Worm (Caenorhabditis elegans) whole organism, late embryonic: ENCODE measurements around the gene gpa-17.
"Not testable (repeated sequence)": the region's sequence is repeated elsewhere in the genome, so short reads cannot be mapped to it uniquely, and the experiment has no call there.

Source experiments
- C38D4.7 ChIP-seq: fragments of 200-800 bp; sonication (Bioruptor generic); optimal IDR thresholded peaks from 2 replicates; lab custom pipeline; 2018; ENCODE audit warnings: mild to moderate bottlenecking, missing genetic modification characterization, moderate library complexity, missing compliant biosample characterization
- F13H6.1 ChIP-seq: sonication (generic microtip); optimal IDR thresholded peaks from 2 replicates; lab custom pipeline; 2016; ENCODE audit warnings: missing genetic modification characterization, missing compliant biosample characterization
- K02D7.2 ChIP-seq: sonication (generic microtip); optimal IDR thresholded peaks from 2 replicates; lab custom pipeline; 2017; ENCODE audit warnings: mild to moderate bottlenecking, missing genetic modification characterization, missing compliant biosample characterization
- K09A11.1 ChIP-seq: sonication (generic microtip); optimal IDR thresholded peaks from 2 replicates; lab custom pipeline; 2017; ENCODE audit warnings: antibody characterized with exemption, mild to moderate bottlenecking, missing genetic modification characterization, missing compliant biosample characterization; ENCODE audit not compliant: insufficient read depth
- Y22D7AL.16 ChIP-seq: sonication (generic microtip); optimal IDR thresholded peaks from 2 replicates; lab custom pipeline; 2016; ENCODE audit warnings: missing genetic modification characterization, missing compliant biosample characterization
- ahr-1 ChIP-seq: sonication (generic microtip); optimal IDR thresholded peaks from 2 replicates; lab custom pipeline; 2016; ENCODE audit warnings: missing genetic modification characterization, missing compliant biosample characterization
- ama-1 ChIP-seq: fragments of 150-350 bp; optimal IDR thresholded peaks from 2 replicates; lab custom pipeline; 2014
- ceh-19 ChIP-seq: fragments of 200-800 bp; sonication (Bioruptor generic); optimal IDR thresholded peaks from 2 replicates; lab custom pipeline; 2018; ENCODE audit warnings: mild to moderate bottlenecking, missing genetic modification characterization, missing compliant biosample characterization
- ceh-2 ChIP-seq: sonication (generic microtip); optimal IDR thresholded peaks from 2 replicates; lab custom pipeline; 2016; ENCODE audit warnings: missing genotype, missing genetic modification characterization, missing compliant biosample characterization
- ceh-22 ChIP-seq: sonication (generic microtip); optimal IDR thresholded peaks from 2 replicates; lab custom pipeline; 2017; ENCODE audit warnings: missing biosample characterization, missing genetic modification characterization
- ceh-24 ChIP-seq: sonication (generic microtip); optimal IDR thresholded peaks from 2 replicates; lab custom pipeline; 2016; ENCODE audit warnings: mild to moderate bottlenecking, missing genetic modification characterization, missing compliant biosample characterization
- ceh-31 ChIP-seq: sonication (generic microtip); optimal IDR thresholded peaks from 2 replicates; lab custom pipeline; 2016; ENCODE audit warnings: missing genetic modification characterization, missing compliant biosample characterization
- ceh-34 ChIP-seq: sonication (generic microtip); optimal IDR thresholded peaks from 2 replicates; lab custom pipeline; 2016; ENCODE audit warnings: mild to moderate bottlenecking, missing genetic modification characterization, missing compliant biosample characterization
- dmd-4 ChIP-seq: sonication (generic microtip); optimal IDR thresholded peaks from 2 replicates; lab custom pipeline; 2016; ENCODE audit warnings: borderline replicate concordance, missing genetic modification characterization, missing compliant biosample characterization
- dve-1 ChIP-seq: sonication (generic microtip); optimal IDR thresholded peaks from 2 replicates; lab custom pipeline; 2017; ENCODE audit warnings: antibody characterized with exemption, mild to moderate bottlenecking, missing genetic modification characterization, missing compliant biosample characterization
- elt-4 ChIP-seq: sonication (generic microtip); optimal IDR thresholded peaks from 2 replicates; lab custom pipeline; 2016; ENCODE audit warnings: missing genetic modification characterization, missing compliant biosample characterization
- ets-4 ChIP-seq: sonication (generic microtip); optimal IDR thresholded peaks from 2 replicates; lab custom pipeline; 2016; ENCODE audit warnings: missing genetic modification characterization, missing compliant biosample characterization
- fkh-10 ChIP-seq: fragments of 150-350 bp; optimal IDR thresholded peaks from 2 replicates; lab custom pipeline; 2014; ENCODE audit warnings: missing biosample characterization, missing genetic modification reagents, missing genetic modification characterization
- fkh-6 ChIP-seq: sonication (generic microtip); optimal IDR thresholded peaks from 2 replicates; lab custom pipeline; 2016; ENCODE audit warnings: missing genetic modification characterization, missing compliant biosample characterization
- hlh-15 ChIP-seq: sonication (generic microtip); optimal IDR thresholded peaks from 2 replicates; lab custom pipeline; 2016; ENCODE audit warnings: missing genetic modification characterization, missing compliant biosample characterization
- hlh-6 ChIP-seq: sonication (generic microtip); optimal IDR thresholded peaks from 2 replicates; lab custom pipeline; 2016; ENCODE audit warnings: missing genotype, missing genetic modification characterization, missing compliant biosample characterization
- hlh-8 ChIP-seq: sonication (generic microtip); optimal IDR thresholded peaks from 2 replicates; lab custom pipeline; 2016; ENCODE audit warnings: missing genotype, missing genetic modification characterization, missing compliant biosample characterization
- lim-6 ChIP-seq: sonication (generic microtip); optimal IDR thresholded peaks from 2 replicates; lab custom pipeline; 2016; ENCODE audit warnings: missing genetic modification characterization, missing compliant biosample characterization
- mec-3 ChIP-seq: sonication (generic microtip); optimal IDR thresholded peaks from 2 replicates; lab custom pipeline; 2016; ENCODE audit warnings: borderline replicate concordance, missing genetic modification characterization, missing compliant biosample characterization
- nhr-11 ChIP-seq: fragments of 150-350 bp; optimal IDR thresholded peaks from 2 replicates; lab custom pipeline; 2014; ENCODE audit warnings: missing biosample characterization, missing genetic modification characterization
- npax-4 ChIP-seq: sonication (generic microtip); optimal IDR thresholded peaks from 2 replicates; lab custom pipeline; 2016; ENCODE audit warnings: missing genetic modification characterization, missing compliant biosample characterization
- pag-3 ChIP-seq: sonication (generic microtip); optimal IDR thresholded peaks from 2 replicates; lab custom pipeline; 2016; ENCODE audit warnings: missing compliant biosample characterization, missing genetic modification characterization, borderline replicate concordance
- pax-1 ChIP-seq: fragments of 150-350 bp; optimal IDR thresholded peaks from 2 replicates; lab custom pipeline; 2014; ENCODE audit warnings: missing biosample characterization, missing genetic modification characterization
- pha-2 ChIP-seq: sonication (generic microtip); optimal IDR thresholded peaks from 2 replicates; lab custom pipeline; 2017; ENCODE audit warnings: mild to moderate bottlenecking, missing genetic modification characterization, missing compliant biosample characterization
- pha-4 ChIP-seq: fragments of 150-350 bp; optimal IDR thresholded peaks from 2 replicates; lab custom pipeline; 2018; ENCODE audit warnings: missing biosample characterization, missing genetic modification reagents, missing genetic modification characterization
- pqm-1 ChIP-seq: sonication (generic microtip); optimal IDR thresholded peaks from 2 replicates; lab custom pipeline; 2016; ENCODE audit warnings: missing genetic modification characterization, missing compliant biosample characterization
- pros-1 ChIP-seq: fragments of 150-350 bp; optimal IDR thresholded peaks from 2 replicates; lab custom pipeline; 2014; ENCODE audit warnings: missing biosample characterization, missing genetic modification reagents, missing genetic modification characterization
- rnt-1 ChIP-seq: sonication (generic microtip); optimal IDR thresholded peaks from 2 replicates; lab custom pipeline; 2016; ENCODE audit warnings: missing genetic modification characterization, missing compliant biosample characterization
- sox-2 ChIP-seq: fragments of 200-800 bp; sonication (Bioruptor generic); IDR thresholded peaks from 2 replicates; pipeline ENCODE4 v1.3.6; 2022; ENCODE audit warnings: missing genetic modification reagents, missing genetic modification characterization, missing compliant biosample characterization
- sox-4 ChIP-seq: sonication (generic microtip); optimal IDR thresholded peaks from 2 replicates; lab custom pipeline; 2017; ENCODE audit warnings: mild to moderate bottlenecking, missing genetic modification characterization, inconsistent platforms, missing compliant biosample characterization
- tbx-2 ChIP-seq: sonication (generic microtip); optimal IDR thresholded peaks from 2 replicates; lab custom pipeline; 2016; ENCODE audit warnings: missing genetic modification characterization, missing compliant biosample characterization
- unc-3 ChIP-seq, 2 experiments: fragments of 200-800 bp in 1 of 2; sonication (Bioruptor generic) in 1 of 2; sonication (generic microtip) in 1 of 2; conservative IDR thresholded peaks in 1 of 2; optimal IDR thresholded peaks in 1 of 2; 2 replicates each; pipeline versions ENCODE4 v1.3.6 to Lab custom; 2016 to 2022; ENCODE audit warnings: missing compliant biosample characterization in 2 of 2, missing genetic modification characterization in 2 of 2, missing genetic modification reagents in 1 of 2
- unc-55 ChIP-seq: sonication (generic microtip); optimal IDR thresholded peaks from 2 replicates; lab custom pipeline; 2017; ENCODE audit warnings: missing biosample characterization, missing genetic modification reagents, missing genetic modification characterization
- unc-86 ChIP-seq: sonication (generic microtip); optimal IDR thresholded peaks from 2 replicates; lab custom pipeline; 2016; ENCODE audit warnings: missing genetic modification characterization, missing compliant biosample characterization
- ztf-16 ChIP-seq: sonication (generic microtip); optimal IDR thresholded peaks from 2 replicates; lab custom pipeline; 2017; ENCODE audit warnings: missing genetic modification characterization, missing compliant biosample characterization

The gpa-17 gene

ce11 chrIII:2603671-2604070, 17.3 kb downstream of the gpa-17 start, which contains the start of gene Y71H2B.11:
TSS of gene Y71H2B.11 (plus strand) at chrIII:2603971.
- TF ChIP-seq C38D4.7 (GFP tag; lab: Kevin White, UChicago): no peak
- TF ChIP-seq ama-1 (lab: Kevin White, UChicago): no peak
- TF ChIP-seq ets-4: no peak
- TF ChIP-seq ceh-24 (tag; lab: Kevin White, UChicago): no peak
- no peak for TF ChIP-seq mec-3 (tag; lab: Kevin White, UChicago)
- TF ChIP-seq K02D7.2: no peak
- TF ChIP-seq ahr-1 (tag; lab: Kevin White, UChicago): no peak
- no peak for TF ChIP-seq pax-1 (tag; lab: Kevin White, UChicago)
- no peak for TF ChIP-seq F13H6.1
- TF ChIP-seq pha-4: no peak
- no peak for TF ChIP-seq ceh-34 (tag; lab: Kevin White, UChicago)
- TF ChIP-seq tbx-2 (tag; lab: Kevin White, UChicago): no peak
- TF ChIP-seq ceh-19: no peak
- TF ChIP-seq npax-4: no peak
- TF ChIP-seq lim-6 (tag; lab: Kevin White, UChicago): no peak
- no peak for TF ChIP-seq pag-3
- no peak for TF ChIP-seq elt-4 (tag; lab: Kevin White, UChicago)
- TF ChIP-seq hlh-6 (tag; lab: Kevin White, UChicago): no peak

DNA sequence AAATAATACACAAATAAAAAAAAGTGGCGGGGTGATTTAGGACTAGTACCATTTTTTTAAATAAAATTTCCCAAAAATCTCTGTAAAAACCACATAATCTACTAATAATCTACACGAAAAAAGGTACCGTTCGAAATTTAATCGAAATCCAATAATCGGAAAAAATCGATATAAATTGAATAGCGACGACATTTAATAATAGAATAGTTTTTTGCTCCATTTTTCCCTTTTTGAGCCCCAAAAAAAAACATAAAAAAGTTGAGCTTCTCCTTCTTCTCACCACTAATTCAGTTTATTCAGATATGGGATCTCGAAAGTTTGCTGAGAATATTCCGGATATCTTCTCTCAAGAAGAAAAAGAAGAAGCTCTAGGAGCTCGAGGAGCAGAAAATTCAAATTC, 21.4 kb downstream of the gpa-17 start, which contains the start of gene Y71H2B.5:
Gene Y71H2B.5 (plus strand): TSS at position 301 of the 400 bp plus-strand sequence.
- not testable (repeated sequence) for TF ChIP-seq sox-4, ceh-34, ceh-24 (tag; lab: Kevin White, UChicago)
- TF ChIP-seq, all 69 proteins: peak for 0; not testable (repeated sequence) for 69

- TF ChIP-seq elt-4 (tag; lab: Kevin White, UChicago) (no peak), fkh-6 (tag; lab: Kevin White, UChicago) (no peak), hlh-15 (tag; lab: Kevin White, UChicago) (no peak), pha-2 (tag; lab: Kevin White, UChicago) (no peak), ztf-16 (no peak), pag-3 (no peak), ets-4 (no peak), unc-55 (GFP tag; lab: Kevin White, UChicago) (no peak), nhr-11 (tag; lab: Kevin White, UChicago) (no peak), npax-4 (no peak), hlh-8 (no peak), ceh-2 (no peak), ceh-34 (tag; lab: Kevin White, UChicago) (no peak)
Measured at ce11 chrIII:2616212-2616611, 29.9 kb downstream of the gpa-17 start.

DNA sequence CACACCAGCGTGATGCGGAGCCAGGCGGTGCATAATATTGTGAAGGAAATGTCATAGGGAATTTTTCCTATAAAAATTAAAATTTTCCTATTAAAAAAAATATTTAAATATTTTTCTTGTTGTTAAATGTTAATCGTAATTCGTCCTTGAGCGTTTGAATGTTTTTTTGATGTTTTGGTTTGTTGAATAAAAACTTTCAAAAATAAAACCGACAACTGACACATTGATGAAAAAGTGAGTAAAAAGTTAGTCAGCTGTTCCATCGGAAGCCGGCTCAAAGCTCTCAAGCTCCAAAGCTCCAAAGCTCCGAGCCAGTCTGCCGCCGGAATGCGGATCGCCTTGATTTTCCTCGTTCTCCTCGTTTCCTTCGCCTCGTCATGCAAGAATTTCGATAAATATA, 32.3 kb downstream of the gpa-17 start, which contains the start of gene Y71H2B.4:
Gene Y71H2B.4 (plus strand): TSS at position 301 of the 400 bp plus-strand sequence.
- no peak for TF ChIP-seq dmd-4 (tag; lab: Kevin White, UChicago)
- TF ChIP-seq unc-3 (GFP tag; conservative IDR thresholded peaks at IDR 0.05; lab: Robert Waterston, UW): no peak
- no peak for TF ChIP-seq unc-3 (tag; optimal IDR thresholded peaks at IDR 0.05; lab: Kevin White, UChicago)
- TF ChIP-seq K09A11.1 (tag; lab: Kevin White, UChicago): no peak
- no peak for TF ChIP-seq elt-4 (tag; lab: Kevin White, UChicago)
- no peak for TF ChIP-seq fkh-10 (GFP tag; lab: Kevin White, UChicago)

ce11 chrIII:2619559-2619958, 33.2 kb downstream of the gpa-17 start, which contains the start of gene ppfr-4:
TSS of gene ppfr-4 (plus strand) at chrIII:2619936.
- TF ChIP-seq rnt-1: no peak
- no peak for TF ChIP-seq ceh-31 (tag; lab: Kevin White, UChicago)
- no peak for TF ChIP-seq ceh-22 (tag; lab: Kevin White, UChicago)
- no peak for TF ChIP-seq ets-4
- TF ChIP-seq dve-1 (tag; lab: Kevin White, UChicago): no peak
- no peak for TF ChIP-seq pros-1
- TF ChIP-seq sox-2 (GFP tag; lab: Robert Waterston, UW): no peak
- no peak for TF ChIP-seq Y22D7AL.16 (tag; lab: Kevin White, UChicago)
- TF ChIP-seq pqm-1 (tag; lab: Kevin White, UChicago): no peak
- TF ChIP-seq hlh-15 (tag; lab: Kevin White, UChicago): no peak
- TF ChIP-seq unc-86: no peak
- no peak for TF ChIP-seq npax-4
- no peak for TF ChIP-seq ama-1 (lab: Kevin White, UChicago)
- TF ChIP-seq hlh-6 (tag; lab: Kevin White, UChicago): no peak
